Fruit fly (Drosophila melanogaster) whole organism, embryonic: Measurements from ENCODE around the gene CG15728.

Experiments
- B-H2 ChIP-seq: fragments of 200-800 bp; sonication (Bioruptor generic); optimal IDR thresholded peaks from 2 replicates; lab custom pipeline; 2018; ENCODE audit warnings: missing biosample characterization, mild to moderate bottlenecking, missing genetic modification characterization
- BEAF-32 ChIP-seq: fragments of 200-800 bp; sonication (Bioruptor generic); optimal IDR thresholded peaks from 3 replicates; lab custom pipeline; 2017; ENCODE audit warnings: missing biosample characterization, missing genetic modification characterization, mild to moderate bottlenecking, moderate library complexity, missing genetic modification reagents
- Bdp1 ChIP-seq: fragments of 200-800 bp; sonication (Bioruptor generic); optimal IDR thresholded peaks from 3 replicates; lab custom pipeline; 2016; ENCODE audit warnings: missing biosample characterization, missing genetic modification characterization
- CG10654 ChIP-seq: fragments of 200-800 bp; sonication (Bioruptor generic); optimal IDR thresholded peaks from 2 replicates; lab custom pipeline; 2016; ENCODE audit warnings: missing biosample characterization, missing genetic modification characterization
- CG11504 ChIP-seq: fragments of 200-800 bp; sonication (Bioruptor generic); optimal IDR thresholded peaks from 3 replicates; lab custom pipeline; 2019; ENCODE audit warnings: missing biosample characterization, mild to moderate bottlenecking, missing genetic modification characterization, moderate library complexity
- CG12769 ChIP-seq: fragments of 200-800 bp; sonication (Bioruptor generic); optimal IDR thresholded peaks from 2 replicates; lab custom pipeline; 2019; ENCODE audit warnings: missing biosample characterization, mild to moderate bottlenecking, missing genetic modification characterization, moderate library complexity
- CG2199 ChIP-seq: fragments of 200-800 bp; sonication (Bioruptor generic); IDR thresholded peaks from 3 replicates; pipeline ENCODE4 v1.3.6; 2022; ENCODE audit warnings: missing biosample characterization, missing genetic modification characterization
- CG2889 ChIP-seq: fragments of 200-800 bp; sonication (Bioruptor generic); IDR thresholded peaks from 3 replicates; pipeline ENCODE4 v1.3.6; 2022; ENCODE audit warnings: missing biosample characterization, missing genetic modification characterization
- CG34376 ChIP-seq: fragments of 200-800 bp; sonication (Bioruptor generic); optimal IDR thresholded peaks from 2 replicates; lab custom pipeline; 2018; ENCODE audit warnings: missing biosample characterization, mild to moderate bottlenecking, missing genetic modification characterization
- CG4404 ChIP-seq: fragments of 200-800 bp; sonication (Bioruptor generic); IDR thresholded peaks from 2 replicates; pipeline ENCODE4 v1.3.6; 2022; ENCODE audit warnings: missing biosample characterization, missing genetic modification characterization
- CG4424 ChIP-seq: fragments of 200-800 bp; sonication (Bioruptor generic); optimal IDR thresholded peaks from 3 replicates; lab custom pipeline; 2016; ENCODE audit warnings: missing biosample characterization, missing genetic modification characterization
- CG9437 ChIP-seq: fragments of 200-800 bp; sonication (Bioruptor generic); optimal IDR thresholded peaks from 2 replicates; lab custom pipeline; 2018; ENCODE audit warnings: missing biosample characterization, mild to moderate bottlenecking, missing genetic modification characterization
- D19B ChIP-seq: fragments of 200-800 bp; sonication (Bioruptor generic); optimal IDR thresholded peaks from 2 replicates; lab custom pipeline; 2017; ENCODE audit warnings: missing biosample characterization, mild to moderate bottlenecking, missing genetic modification characterization
- GATAe ChIP-seq: fragments of 200-800 bp; sonication (Bioruptor generic); conservative IDR thresholded peaks from 2 replicates; pipeline ENCODE4 v1.3.6; 2022; ENCODE audit warnings: missing biosample characterization, missing genetic modification characterization
- HHEX ChIP-seq: fragments of 200-800 bp; sonication (Bioruptor generic); optimal IDR thresholded peaks from 3 replicates; lab custom pipeline; 2017; ENCODE audit warnings: missing biosample characterization, mild to moderate bottlenecking, missing genetic modification characterization, missing genetic modification reagents
- Hey ChIP-seq: fragments of 200-800 bp; sonication (Bioruptor generic); optimal IDR thresholded peaks from 3 replicates; lab custom pipeline; 2018; ENCODE audit warnings: missing biosample characterization, mild to moderate bottlenecking, missing genetic modification characterization
- HmgZ ChIP-seq: fragments of 200-800 bp; sonication (Bioruptor generic); optimal IDR thresholded peaks from 2 replicates; lab custom pipeline; 2018; ENCODE audit warnings: missing biosample characterization, mild to moderate bottlenecking, missing genetic modification characterization
- Lhr ChIP-seq: fragments of 200-800 bp; sonication (Bioruptor generic); optimal IDR thresholded peaks from 3 replicates; lab custom pipeline; 2017; ENCODE audit warnings: mild to moderate bottlenecking, missing biosample characterization, missing genetic modification reagents, missing genetic modification characterization
- Med ChIP-seq: fragments of 200-800 bp; sonication (Bioruptor generic); peaks from one replicate; lab custom pipeline; 2016; ENCODE audit warnings: missing biosample characterization, missing genetic modification characterization, mild to moderate bottlenecking, inconsistent platforms, moderate library complexity
- Meics ChIP-seq: fragments of 200-800 bp; sonication (Bioruptor generic); optimal IDR thresholded peaks from 2 replicates; lab custom pipeline; 2017; ENCODE audit warnings: missing biosample characterization, mild to moderate bottlenecking, missing genetic modification characterization
- Nf-YB ChIP-seq: fragments of 200-800 bp; sonication (Bioruptor generic); optimal IDR thresholded peaks from 3 replicates; lab custom pipeline; 2019; ENCODE audit warnings: missing biosample characterization, mild to moderate bottlenecking, missing genetic modification characterization, moderate library complexity
- Oli ChIP-seq: fragments of 200-800 bp; sonication (Bioruptor generic); optimal IDR thresholded peaks from 2 replicates; lab custom pipeline; 2018; ENCODE audit warnings: missing biosample characterization, mild to moderate bottlenecking, missing genetic modification characterization, moderate library complexity
- Pdp1 ChIP-seq, 2 experiments: fragments of 200-800 bp; sonication (Bioruptor generic); optimal IDR thresholded peaks; 3 replicates each; lab custom pipeline; 2016; ENCODE audit warnings: missing biosample characterization in 2 of 2, missing genetic modification characterization in 2 of 2, mild to moderate bottlenecking in 1 of 2, moderate library complexity in 1 of 2
- Sin3A ChIP-seq: fragments of >200 bp; optimal IDR thresholded peaks from 2 replicates; lab custom pipeline; 2018
- Vsx1 ChIP-seq: fragments of 200-800 bp; sonication (Bioruptor generic); optimal IDR thresholded peaks from 2 replicates; lab custom pipeline; 2017; ENCODE audit warnings: missing biosample characterization, mild to moderate bottlenecking, missing genetic modification characterization, missing genetic modification reagents
- btn ChIP-seq: fragments of 200-800 bp; sonication (Bioruptor generic); optimal IDR thresholded peaks from 2 replicates; lab custom pipeline; 2016; ENCODE audit warnings: missing biosample characterization, missing genetic modification characterization
- chif ChIP-seq, 2 experiments: fragments of 200-800 bp; sonication (Bioruptor generic); optimal IDR thresholded peaks; 3 replicates each; lab custom pipeline; 2016; ENCODE audit warnings: missing biosample characterization in 2 of 2, missing genetic modification characterization in 2 of 2
- chinmo ChIP-seq: fragments of 200-800 bp; sonication (Bioruptor generic); IDR thresholded peaks from 4 replicates; pipeline ENCODE4 v1.3.6; 2022; ENCODE audit warnings: missing biosample characterization, missing genetic modification characterization; ENCODE audit not compliant: partially characterized antibody
- crp ChIP-seq, 2 experiments: fragments of 200-800 bp; sonication (Bioruptor generic); optimal IDR thresholded peaks; 2 replicates in 1 of 2; 3 replicates in 1 of 2; lab custom pipeline; 2017; ENCODE audit warnings: missing biosample characterization in 2 of 2, missing genetic modification characterization in 2 of 2, mild to moderate bottlenecking in 1 of 2, moderate library complexity in 1 of 2
- ems ChIP-seq: fragments of 200-800 bp; sonication (Bioruptor generic); optimal IDR thresholded peaks from 3 replicates; lab custom pipeline; 2016; ENCODE audit warnings: missing biosample characterization, missing genetic modification characterization
- exex ChIP-seq: fragments of 200-800 bp; sonication (Bioruptor generic); optimal IDR thresholded peaks from 4 replicates; lab custom pipeline; 2018; ENCODE audit warnings: missing biosample characterization, mild to moderate bottlenecking, missing genetic modification characterization, moderate library complexity
- fd3F ChIP-seq: fragments of 200-800 bp; sonication (Bioruptor generic); optimal IDR thresholded peaks from 2 replicates; lab custom pipeline; 2018; ENCODE audit warnings: missing biosample characterization, mild to moderate bottlenecking, missing genetic modification characterization, moderate library complexity
- fd96Cb ChIP-seq: fragments of 200-800 bp; sonication (Bioruptor generic); optimal IDR thresholded peaks from 2 replicates; lab custom pipeline; 2018; ENCODE audit warnings: missing biosample characterization, mild to moderate bottlenecking, missing genetic modification characterization, moderate library complexity
- gce ChIP-seq: fragments of 200-800 bp; sonication (Bioruptor generic); IDR thresholded peaks from 3 replicates; pipeline ENCODE4 v1.3.6; 2022; ENCODE audit warnings: missing biosample characterization, missing genetic modification characterization
- grn ChIP-seq: fragments of 200-800 bp; sonication (Bioruptor generic); optimal IDR thresholded peaks from 3 replicates; lab custom pipeline; 2017; ENCODE audit warnings: missing biosample characterization, missing genetic modification characterization
- hkb ChIP-seq, 2 experiments: fragments of 200-800 bp in 1 of 2; fragments of >200 bp in 1 of 2; sonication (Bioruptor generic) in 1 of 2; IDR thresholded peaks in 1 of 2; optimal IDR thresholded peaks in 1 of 2; 2 replicates each; pipeline versions ENCODE4 v1.3.6 to Lab custom; 2017 to 2022; ENCODE audit warnings: missing biosample characterization in 1 of 2, missing genetic modification characterization in 1 of 2
- lab ChIP-seq: fragments of 200-800 bp; sonication (Bioruptor generic); optimal IDR thresholded peaks from 3 replicates; lab custom pipeline; 2017; ENCODE audit warnings: missing biosample characterization, missing genetic modification characterization, mild to moderate bottlenecking, moderate library complexity, missing genetic modification reagents
- mirr ChIP-seq: fragments of 200-800 bp; sonication (Bioruptor generic); optimal IDR thresholded peaks from 3 replicates; lab custom pipeline; 2018; ENCODE audit warnings: missing biosample characterization, mild to moderate bottlenecking, missing genetic modification characterization
- phol ChIP-seq: fragments of 200-800 bp; sonication (Bioruptor generic); optimal IDR thresholded peaks from 3 replicates; lab custom pipeline; 2018; ENCODE audit warnings: missing biosample characterization, mild to moderate bottlenecking, missing genetic modification characterization, moderate library complexity
- row ChIP-seq: fragments of 200-800 bp; sonication (Bioruptor generic); IDR thresholded peaks from 3 replicates; pipeline ENCODE4 v1.3.6; 2022; ENCODE audit warnings: missing biosample characterization, missing genetic modification characterization
- slbo ChIP-seq: fragments of 200-800 bp; sonication (Bioruptor generic); IDR thresholded peaks from 2 replicates; pipeline ENCODE4 v1.3.6; 2022; ENCODE audit warnings: missing biosample characterization, missing genetic modification characterization
- ssp ChIP-seq: fragments of 200-800 bp; sonication (Bioruptor generic); IDR thresholded peaks from 2 replicates; pipeline ENCODE4 v1.3.6; 2022; ENCODE audit warnings: missing biosample characterization, missing genetic modification characterization
- sug ChIP-seq: fragments of 200-800 bp; optimal IDR thresholded peaks from 2 replicates; lab custom pipeline; 2019; ENCODE audit warnings: missing biosample characterization, mild to moderate bottlenecking, missing genetic modification characterization, moderate library complexity
- tin ChIP-seq: fragments of 200-800 bp; sonication (Bioruptor generic); optimal IDR thresholded peaks from 3 replicates; lab custom pipeline; 2016; ENCODE audit warnings: missing biosample characterization, missing genetic modification characterization
- trem ChIP-seq: fragments of 200-800 bp; optimal IDR thresholded peaks from 3 replicates; lab custom pipeline; 2019; ENCODE audit warnings: missing biosample characterization, mild to moderate bottlenecking, missing genetic modification characterization, moderate library complexity
- twi ChIP-seq: fragments of 200-800 bp; optimal IDR thresholded peaks from 2 replicates; lab custom pipeline; 2019; ENCODE audit warnings: missing biosample characterization, mild to moderate bottlenecking, missing genetic modification characterization, moderate library complexity

The CG15728 gene

dm6 chrX:12577722-12578121 lies 46.4 kb upstream of the CG15728 start (continued):
- TF ChIP-seq twi (peak; percentile 51), row (GFP tag; lab: Robert Waterston, UW) (peak; percentile 39; the same call in 2 of the 3 replicates), GATAe (GFP tag; lab: Robert Waterston, UW) (peak; percentile 92), lab (GFP tag; lab: Kevin White, UChicago) (peak; percentile 20), D19B (peak; percentile 92), slbo (GFP tag; lab: Robert Waterston, UW) (0 out of 2 replicates have a peak, but pooled peaks have one; percentile 13), CG12769 (tag; lab: Kevin White, UChicago) (peak; percentile 36), hkb (optimal IDR thresholded peaks at IDR 0.05; lab: Kevin White, UChicago) (no peak), hkb (GFP tag; IDR thresholded peaks at IDR 0.05; lab: Robert Waterston, UW) (no peak), grn (GFP tag; lab: Kevin White, UChicago) (peak; percentile 57), crp (GFP tag; optimal IDR thresholded peaks at IDR 0.05; lab: Kevin White, UChicago) (peak in 1 of 2 experiments; percentile 3), CG11504 (no peak), phol (tag; lab: Kevin White, UChicago) (peak; percentile 6), sug (tag; lab: Kevin White, UChicago) (peak; percentile 81), mirr (peak; percentile 63), Med (GFP tag; lab: Kevin White, UChicago) (peak; percentile 73), CG34376 (peak; percentile 1)

dm6 chrX:12578328-12578700 lies 45.8 kb upstream of the CG15728 start:
- TF ChIP-seq CG10654 (GFP tag; lab: Kevin White, UChicago) (no peak), mirr (peak; percentile 88), gce (GFP tag; lab: Robert Waterston, UW) (no peak), sug (tag; lab: Kevin White, UChicago) (peak; percentile 70), btn (GFP tag; lab: Kevin White, UChicago) (no peak), chif (GFP tag; optimal IDR thresholded peaks at IDR 0.05; lab: Kevin White, UChicago) (no peak), Sin3A (lab: Kevin White, UChicago) (no peak), Pdp1 (GFP tag; optimal IDR thresholded peaks at IDR 0.05; lab: Kevin White, UChicago) (peak in 1 of 2 experiments; percentile 37), Bdp1 (GFP tag; lab: Kevin White, UChicago) (no peak), grn (GFP tag; lab: Kevin White, UChicago) (peak; percentile 85), HmgZ (tag; lab: Kevin White, UChicago) (peak; percentile 22), Lhr (no peak), Vsx1 (GFP tag; lab: Kevin White, UChicago) (no peak), exex (tag; lab: Kevin White, UChicago) (peak; percentile 83), fd96Cb (tag; lab: Kevin White, UChicago) (no peak), GATAe (GFP tag; lab: Robert Waterston, UW) (peak; percentile 77), BEAF-32 (GFP tag; lab: Kevin White, UChicago) (no peak), CG4424 (no peak), tin (GFP tag; lab: Kevin White, UChicago) (no peak), chinmo (GFP tag; lab: Robert Waterston, UW) (no peak), slbo (GFP tag; lab: Robert Waterston, UW) (no peak), CG2199 (GFP tag; lab: Robert Waterston, UW) (0 out of 3 replicates have a peak, but pooled peaks have one; percentile 39), Meics (GFP tag; lab: Kevin White, UChicago) (no peak), Hey (tag; lab: Kevin White, UChicago) (peak; percentile 8)

- TF ChIP-seq Nf-YB (GFP tag; lab: Kevin White, UChicago) = no peak
- peak; percentile 54 for TF ChIP-seq HHEX (GFP tag; lab: Kevin White, UChicago)
- TF ChIP-seq ssp (GFP tag; lab: Robert Waterston, UW) = peak; percentile 15; the same call in 1 of the 2 replicates
- TF ChIP-seq CG4404 (GFP tag; lab: Robert Waterston, UW) = no peak
- no peak for TF ChIP-seq B-H2 (GFP tag; lab: Kevin White, UChicago)
- peak; percentile 2 for TF ChIP-seq ems
- TF ChIP-seq CG9437 (GFP tag; lab: Kevin White, UChicago) = peak; percentile 47
- peak; percentile 35 for TF ChIP-seq trem
- no peak for TF ChIP-seq CG2889 (GFP tag; lab: Robert Waterston, UW)
- peak; percentile 39 for TF ChIP-seq fd3F
- TF ChIP-seq Oli = peak; percentile 80
Measured at dm6 chrX:12578701-12579372, 45.3 kb upstream of the CG15728 start.
